Worm (Caenorhabditis elegans): Measurements from ENCODE around the gene K04A8.20.

- TF ChIP-seq aha-1 (tag), result no peak
- TF ChIP-seq egl-43 (GFP tag; IDR thresholded peaks at IDR 0.05), result no peak
- no peak for TF ChIP-seq dve-1 (tag; optimal IDR thresholded peaks at IDR 0.05; ENCODE audit: insufficient read depth)
- no peak for TF ChIP-seq dpl-1 (GFP tag; optimal IDR thresholded peaks at IDR 0.05)
- TF ChIP-seq lsy-2 (tag; optimal IDR thresholded peaks at IDR 0.05), result no peak
- TF ChIP-seq snpc-4 (tag; optimal IDR thresholded peaks at IDR 0.05), result no peak
- no peak for TF ChIP-seq pqm-1 (tag; optimal IDR thresholded peaks at IDR 0.05)
- TF ChIP-seq ceh-20 (GFP tag; IDR thresholded peaks at IDR 0.05), result no peak
- TF ChIP-seq egl-27 (tag; optimal IDR thresholded peaks at IDR 0.05), result no peak
- TF ChIP-seq pha-4 (GFP tag; IDR thresholded peaks at IDR 0.05), result no peak
- TF ChIP-seq pha-4 (tag; optimal IDR thresholded peaks at IDR 0.05), result no peak
- TF ChIP-seq nhr-41 (GFP tag; IDR thresholded peaks at IDR 0.05), result no peak
- no peak for TF ChIP-seq nhr-25 (tag; optimal IDR thresholded peaks at IDR 0.05; ENCODE audit: borderline replicate concordance, insufficient read depth)
- no peak for TF ChIP-seq ZK546.5 (tag; optimal IDR thresholded peaks at IDR 0.05)
Measured at ce11 chrV:6515344-6515743, 33.9 kb upstream of the K04A8.20 start.

Measured in whole organism, L4 larva.